Fruit fly (Drosophila melanogaster) whole organism: ENCODE results near the gene Mp.

ENCODE experiments used
- Dll ChIP-seq: fragments of >200 bp; optimal IDR thresholded peaks from 2 replicates; lab custom pipeline; 2017
- EcR ChIP-seq, 2 experiments: fragments of >200 bp; optimal IDR thresholded peaks; 2 replicates each; lab custom pipeline; 2017; ENCODE audit warnings: missing biosample characterization in 2 of 2, missing genetic modification characterization in 2 of 2, missing genetic modification reagents in 2 of 2
- pan ChIP-seq: fragments of >200 bp; optimal IDR thresholded peaks from 2 replicates; lab custom pipeline; 2017
- usp ChIP-seq: fragments of >200 bp; optimal IDR thresholded peaks from 2 replicates; lab custom pipeline; 2017; ENCODE audit warnings: missing biosample characterization, missing genetic modification characterization, mixed read lengths

DNA sequence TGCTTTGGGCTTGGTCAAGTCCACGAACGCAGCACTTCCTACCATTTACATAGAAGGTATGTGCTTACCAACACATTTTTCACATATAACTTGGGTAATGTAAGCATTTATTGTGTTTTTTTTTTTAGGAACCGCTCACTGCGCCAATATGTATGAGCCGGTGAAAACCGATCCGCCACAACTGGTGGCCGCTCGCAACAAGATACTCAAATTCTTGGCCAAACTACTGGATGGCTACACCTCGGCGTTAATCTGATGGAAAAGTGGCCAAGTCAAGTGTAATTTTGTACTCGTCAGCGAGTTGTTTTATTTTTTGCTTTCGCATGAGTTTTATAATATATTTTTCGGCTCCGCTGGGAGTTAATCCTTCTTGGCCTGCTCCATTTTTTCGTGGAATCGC lies 27.3 kb upstream of the Mp start:
- TF ChIP-seq Dll (no peak), EcR (GFP tag; optimal IDR thresholded peaks at IDR 0.05; lab: Kevin White, UChicago) (no peak), usp (GFP tag; lab: Kevin White, UChicago) (no peak), pan (lab: Kevin White, UChicago) (no peak)
